Fruit fly (Drosophila melanogaster) whole organism, embryonic: Measurements from ENCODE around the gene zuc.

Experiments
- ATbp ChIP-seq: fragments of 200-800 bp; sonication (Bioruptor generic); optimal IDR thresholded peaks from 2 replicates; lab custom pipeline; 2017; ENCODE audit warnings: missing biosample characterization, mild to moderate bottlenecking, missing genetic modification characterization, missing genetic modification reagents
- Abd-B ChIP-seq: fragments of 200-800 bp; sonication (Bioruptor generic); optimal IDR thresholded peaks from 2 replicates; lab custom pipeline; 2018; ENCODE audit warnings: missing biosample characterization, mild to moderate bottlenecking, missing genetic modification characterization, moderate library complexity
- BtbVII ChIP-seq: fragments of 200-800 bp; sonication (Bioruptor generic); optimal IDR thresholded peaks from 3 replicates; lab custom pipeline; 2017; ENCODE audit warnings: missing biosample characterization, mild to moderate bottlenecking, missing genetic modification characterization
- CG10321 ChIP-seq: fragments of 200-800 bp; sonication (Bioruptor generic); IDR thresholded peaks from 2 replicates; pipeline ENCODE4 v1.3.6; 2022; ENCODE audit warnings: missing biosample characterization, missing genetic modification characterization
- CG15269 ChIP-seq: fragments of 200-800 bp; sonication (Bioruptor generic); optimal IDR thresholded peaks from 2 replicates; lab custom pipeline; 2018; ENCODE audit warnings: missing biosample characterization, mild to moderate bottlenecking, missing genetic modification characterization, moderate library complexity
- CG1602 ChIP-seq: fragments of 200-800 bp; sonication (Bioruptor generic); optimal IDR thresholded peaks from 3 replicates; lab custom pipeline; 2016; ENCODE audit warnings: missing biosample characterization, missing genetic modification characterization
- CG17361 ChIP-seq: fragments of 200-800 bp; sonication (Bioruptor generic); IDR thresholded peaks from 3 replicates; pipeline ENCODE4 v1.3.6; 2022; ENCODE audit warnings: missing biosample characterization, missing genetic modification characterization
- CG1792 ChIP-seq: fragments of 200-800 bp; sonication (Bioruptor generic); optimal IDR thresholded peaks from 2 replicates; lab custom pipeline; 2016; ENCODE audit warnings: missing biosample characterization, missing genetic modification characterization
- CG2129 ChIP-seq: fragments of 200-800 bp; sonication (Bioruptor generic); IDR thresholded peaks from 2 replicates; pipeline ENCODE4 v1.3.6; 2022; ENCODE audit warnings: missing biosample characterization, missing genetic modification characterization; ENCODE audit not compliant: partially characterized antibody
- CG2875 ChIP-seq: fragments of 200-800 bp; sonication (Bioruptor generic); optimal IDR thresholded peaks from 2 replicates; lab custom pipeline; 2017; ENCODE audit warnings: missing biosample characterization, mild to moderate bottlenecking, missing genetic modification characterization, missing genetic modification reagents
- CG2889 ChIP-seq: fragments of 200-800 bp; sonication (Bioruptor generic); IDR thresholded peaks from 3 replicates; pipeline ENCODE4 v1.3.6; 2022; ENCODE audit warnings: missing biosample characterization, missing genetic modification characterization
- CG31224 ChIP-seq: fragments of 200-800 bp; sonication (Bioruptor generic); IDR thresholded peaks from 2 replicates; pipeline ENCODE4 v1.3.6; 2022; ENCODE audit warnings: missing biosample characterization, missing genetic modification characterization
- CG33213 ChIP-seq: fragments of 200-800 bp; sonication (Bioruptor generic); optimal IDR thresholded peaks from 3 replicates; lab custom pipeline; 2016; ENCODE audit warnings: missing biosample characterization, missing genetic modification characterization
- CG3726 ChIP-seq: fragments of 200-800 bp; sonication (Bioruptor generic); IDR thresholded peaks from 3 replicates; pipeline ENCODE4, ENCODE4 v1.3.6; 2022; ENCODE audit warnings: missing biosample characterization, missing genetic modification characterization
- CG4424 ChIP-seq: fragments of 200-800 bp; sonication (Bioruptor generic); optimal IDR thresholded peaks from 3 replicates; lab custom pipeline; 2016; ENCODE audit warnings: missing biosample characterization, missing genetic modification characterization
- CG5180 ChIP-seq: fragments of 200-800 bp; sonication (Bioruptor generic); optimal IDR thresholded peaks from 3 replicates; lab custom pipeline; 2017; ENCODE audit warnings: missing biosample characterization, missing genetic modification characterization, mild to moderate bottlenecking, moderate library complexity, missing genetic modification reagents
- CG6175 ChIP-seq: fragments of 200-800 bp; sonication (Bioruptor generic); IDR thresholded peaks from 3 replicates; pipeline ENCODE4 v1.3.6; 2022; ENCODE audit warnings: missing biosample characterization, missing genetic modification characterization
- CG6272 ChIP-seq: fragments of 200-800 bp; sonication (Bioruptor generic); IDR thresholded peaks from 2 replicates; pipeline ENCODE4 v1.3.6; 2022; ENCODE audit warnings: missing biosample characterization, missing genetic modification characterization
- CG6689 ChIP-seq: fragments of 200-800 bp; sonication (Bioruptor generic); IDR thresholded peaks from 2 replicates; pipeline ENCODE4 v1.3.6; 2022; ENCODE audit warnings: missing biosample characterization, missing genetic modification characterization
- CG6813 ChIP-seq: fragments of 200-800 bp; sonication (Bioruptor generic); optimal IDR thresholded peaks from 2 replicates; lab custom pipeline; 2017; ENCODE audit warnings: missing biosample characterization, missing genetic modification characterization, mild to moderate bottlenecking, moderate library complexity, missing genetic modification reagents
- CG7745 ChIP-seq: fragments of 200-800 bp; sonication (Bioruptor generic); optimal IDR thresholded peaks from 2 replicates; lab custom pipeline; 2018; ENCODE audit warnings: missing biosample characterization, mild to moderate bottlenecking, missing genetic modification characterization, moderate library complexity
- CG9215 ChIP-seq: fragments of 200-800 bp; sonication (Bioruptor generic); IDR thresholded peaks from 2 replicates; pipeline ENCODE4 v1.3.6; 2022; ENCODE audit warnings: missing biosample characterization, missing genetic modification characterization
- CHES-1-like ChIP-seq: fragments of 200-800 bp; sonication (Bioruptor generic); optimal IDR thresholded peaks from 2 replicates; lab custom pipeline; 2016; ENCODE audit warnings: missing biosample characterization, missing genetic modification characterization
- Dbx ChIP-seq: fragments of 200-800 bp; sonication (Bioruptor generic); IDR thresholded peaks from 3 replicates; pipeline ENCODE4 v1.3.6; 2022; ENCODE audit warnings: missing biosample characterization, missing genetic modification characterization
- Dip3 ChIP-seq: fragments of 200-800 bp; sonication (Bioruptor generic); optimal IDR thresholded peaks from 3 replicates; lab custom pipeline; 2016; ENCODE audit warnings: missing biosample characterization, missing genetic modification characterization
- Ets65A ChIP-seq: fragments of 200-800 bp; sonication (Bioruptor generic); peaks from one replicate; lab custom pipeline; 2016; ENCODE audit warnings: missing biosample characterization, missing genetic modification characterization
- H15 ChIP-seq: fragments of 200-800 bp; sonication (Bioruptor generic); IDR thresholded peaks from 3 replicates; pipeline ENCODE4 v1.3.6; 2022; ENCODE audit warnings: missing biosample characterization, missing genetic modification characterization
- Med ChIP-seq: fragments of 200-800 bp; sonication (Bioruptor generic); peaks from one replicate; lab custom pipeline; 2016; ENCODE audit warnings: missing biosample characterization, missing genetic modification characterization, mild to moderate bottlenecking, inconsistent platforms, moderate library complexity
- NC2β ChIP-seq: fragments of 200-800 bp; sonication (Bioruptor generic); optimal IDR thresholded peaks from 2 replicates; lab custom pipeline; 2016; ENCODE audit warnings: missing biosample characterization, missing genetic modification characterization
- Neu2 ChIP-seq: fragments of 200-800 bp; sonication (Bioruptor generic); optimal IDR thresholded peaks from 3 replicates; lab custom pipeline; 2016; ENCODE audit warnings: missing biosample characterization, missing genetic modification characterization, borderline replicate concordance
- PHDP ChIP-seq: fragments of 200-800 bp; sonication (Bioruptor generic); optimal IDR thresholded peaks from 3 replicates; lab custom pipeline; 2018; ENCODE audit warnings: missing biosample characterization, mild to moderate bottlenecking, missing genetic modification characterization, moderate library complexity
- cg ChIP-seq: fragments of 200-800 bp; sonication (Bioruptor generic); optimal IDR thresholded peaks from 3 replicates; lab custom pipeline; 2019; ENCODE audit warnings: missing biosample characterization, mild to moderate bottlenecking, missing genetic modification characterization, moderate library complexity
- crol ChIP-seq: fragments of 200-800 bp; sonication (Bioruptor generic); IDR thresholded peaks from 2 replicates; pipeline ENCODE4 v1.3.6; 2022; ENCODE audit warnings: missing biosample characterization, missing genetic modification characterization
- eve ChIP-seq, 2 experiments: fragments of >200 bp; optimal IDR thresholded peaks; 2 replicates each; lab custom pipeline; 2017; ENCODE audit warnings: missing biosample characterization in 2 of 2, missing genetic modification characterization in 2 of 2
- gro ChIP-seq: fragments of 200-800 bp; sonication (Bioruptor generic); optimal IDR thresholded peaks from 2 replicates; lab custom pipeline; 2016; ENCODE audit warnings: missing biosample characterization, missing genetic modification characterization
- gsb-n ChIP-seq: fragments of 200-800 bp; sonication (Bioruptor generic); optimal IDR thresholded peaks from 3 replicates; lab custom pipeline; 2018; ENCODE audit warnings: missing biosample characterization, mild to moderate bottlenecking, missing genetic modification characterization
- ham ChIP-seq: fragments of 200-800 bp; sonication (Bioruptor generic); IDR thresholded peaks from 2 replicates; pipeline ENCODE4 v1.3.6; 2022; ENCODE audit warnings: missing biosample characterization, missing genetic modification characterization
- hb ChIP-seq: fragments of 200-800 bp; sonication (Bioruptor generic); IDR thresholded peaks from 3 replicates; pipeline ENCODE4 v1.3.6; 2022; ENCODE audit warnings: missing biosample characterization, missing genetic modification characterization; ENCODE audit not compliant: partially characterized antibody
- ind ChIP-seq: fragments of 200-800 bp; sonication (Bioruptor generic); optimal IDR thresholded peaks from 3 replicates; lab custom pipeline; 2016; ENCODE audit warnings: missing biosample characterization, missing genetic modification characterization
- ken ChIP-seq: fragments of 200-800 bp; sonication (Bioruptor generic); IDR thresholded peaks from 3 replicates; pipeline ENCODE4 v1.3.6; 2022; ENCODE audit warnings: missing biosample characterization, missing genetic modification characterization
- lilli ChIP-seq: fragments of 200-800 bp; sonication (Bioruptor generic); optimal IDR thresholded peaks from 3 replicates; lab custom pipeline; 2016; ENCODE audit warnings: missing biosample characterization, missing genetic modification characterization
- odd ChIP-seq: fragments of 200-800 bp; sonication (Bioruptor generic); optimal IDR thresholded peaks from 2 replicates; lab custom pipeline; 2017; ENCODE audit warnings: missing biosample characterization, mild to moderate bottlenecking, missing genetic modification characterization
- ro ChIP-seq: fragments of 200-800 bp; sonication (Bioruptor generic); IDR thresholded peaks from 2 replicates; pipeline ENCODE4 v1.3.6; 2022; ENCODE audit warnings: missing biosample characterization, missing genetic modification characterization
- sqz ChIP-seq: fragments of 200-800 bp; sonication (Bioruptor generic); optimal IDR thresholded peaks from 3 replicates; lab custom pipeline; 2018; ENCODE audit warnings: missing biosample characterization, mild to moderate bottlenecking, missing genetic modification characterization
- stc ChIP-seq: fragments of 200-800 bp; sonication (Bioruptor generic); IDR thresholded peaks from 2 replicates; pipeline ENCODE4 v1.3.6; 2022; ENCODE audit warnings: missing biosample characterization, missing genetic modification characterization
- twi ChIP-seq: fragments of 200-800 bp; optimal IDR thresholded peaks from 2 replicates; lab custom pipeline; 2019; ENCODE audit warnings: missing biosample characterization, mild to moderate bottlenecking, missing genetic modification characterization, moderate library complexity
- unpg ChIP-seq: fragments of 200-800 bp; sonication (Bioruptor generic); optimal IDR thresholded peaks from 3 replicates; lab custom pipeline; 2018; ENCODE audit warnings: missing biosample characterization, mild to moderate bottlenecking, missing genetic modification characterization, moderate library complexity
- wdn ChIP-seq: fragments of 200-800 bp; sonication (Bioruptor generic); IDR thresholded peaks from 2 replicates; pipeline ENCODE4 v1.3.6; 2022; ENCODE audit warnings: missing biosample characterization, missing genetic modification characterization
- zf30C ChIP-seq: fragments of 200-800 bp; sonication (Bioruptor generic); optimal IDR thresholded peaks from 3 replicates; lab custom pipeline; 2018; ENCODE audit warnings: missing biosample characterization, mild to moderate bottlenecking, missing genetic modification characterization

The zuc gene

DNA sequence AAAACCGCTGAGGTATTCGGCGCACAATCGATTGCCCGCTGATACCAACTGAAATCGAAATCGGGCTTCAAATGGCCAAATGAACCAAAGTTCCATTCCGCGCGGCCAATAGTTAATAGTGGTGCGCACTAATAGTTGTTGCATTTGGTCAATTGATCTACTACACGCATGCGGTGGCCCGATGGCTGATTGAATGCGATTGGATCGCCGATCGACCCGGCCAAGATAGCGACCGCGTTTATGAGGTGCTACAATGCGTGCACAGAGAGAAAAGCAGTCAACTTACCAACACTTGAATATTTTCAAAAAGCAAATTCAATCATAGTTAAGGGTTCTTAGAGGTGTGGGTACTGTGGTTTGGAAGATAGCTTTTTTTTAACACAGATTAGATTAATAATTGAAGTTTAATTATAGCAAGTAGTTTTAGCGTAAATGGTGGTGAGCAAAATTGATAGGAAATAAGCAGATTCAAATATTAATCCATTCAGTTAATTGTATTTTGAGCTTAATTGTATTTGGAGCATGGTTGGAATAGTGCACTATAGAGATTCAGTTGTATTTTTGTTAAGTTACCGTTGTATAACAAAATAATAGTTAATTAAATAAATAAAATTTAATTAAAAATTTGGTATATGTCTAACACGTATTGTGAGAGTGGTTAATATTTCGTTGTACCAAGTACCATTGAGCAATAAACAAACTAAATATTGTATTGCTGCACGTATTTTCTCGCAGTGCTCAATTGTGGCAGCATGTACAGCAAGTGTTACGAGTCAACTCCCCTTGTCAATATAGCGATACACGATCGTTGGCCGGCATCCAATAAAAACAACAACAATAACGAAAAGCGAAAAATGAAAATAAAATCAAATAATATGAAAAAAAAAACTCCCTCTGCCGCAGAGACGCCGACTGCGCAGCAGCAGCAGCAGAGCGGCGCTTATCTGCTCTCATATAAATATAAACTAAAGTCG, 37.1 kb upstream of the zuc start (continued):
- TF ChIP-seq zf30C (GFP tag; lab: Kevin White, UChicago): peak; percentile 41
- TF ChIP-seq CG6175 (GFP tag; lab: Robert Waterston, UW): peak; percentile 42; the same call in 1 of the 3 replicates
- TF ChIP-seq CG5180: peak; percentile 18
- TF ChIP-seq unpg (GFP tag; lab: Kevin White, UChicago): peak; percentile 47
- TF ChIP-seq NC2β (GFP tag; lab: Kevin White, UChicago): peak; percentile 34
- TF ChIP-seq hb (GFP tag; lab: Robert Waterston, UW): no peak
- TF ChIP-seq cg: no peak
- peak; percentile 51; the same call in 1 of the 3 replicates for TF ChIP-seq H15 (GFP tag; lab: Robert Waterston, UW)
- no peak for TF ChIP-seq gro (GFP tag; lab: Kevin White, UChicago)
- peak; percentile 28 for TF ChIP-seq CG6813 (GFP tag; lab: Kevin White, UChicago)
- TF ChIP-seq CG2889: 0 out of 3 replicates have a peak, but pooled peaks have one; percentile 31
- TF ChIP-seq Dbx (GFP tag; lab: Robert Waterston, UW): no peak
- TF ChIP-seq ken (GFP tag; lab: Robert Waterston, UW): peak; percentile 55; the same call in 2 of the 3 replicates
- TF ChIP-seq Abd-B (GFP tag; lab: Kevin White, UChicago): peak; percentile 29
- peak; percentile 38 for TF ChIP-seq ind (GFP tag; lab: Kevin White, UChicago)
- no peak for TF ChIP-seq Dip3 (GFP tag; lab: Kevin White, UChicago)
- TF ChIP-seq CHES-1-like: peak; percentile 31
- TF ChIP-seq CG9215: no peak
- TF ChIP-seq, all 482 proteins: peak for 260

DNA sequence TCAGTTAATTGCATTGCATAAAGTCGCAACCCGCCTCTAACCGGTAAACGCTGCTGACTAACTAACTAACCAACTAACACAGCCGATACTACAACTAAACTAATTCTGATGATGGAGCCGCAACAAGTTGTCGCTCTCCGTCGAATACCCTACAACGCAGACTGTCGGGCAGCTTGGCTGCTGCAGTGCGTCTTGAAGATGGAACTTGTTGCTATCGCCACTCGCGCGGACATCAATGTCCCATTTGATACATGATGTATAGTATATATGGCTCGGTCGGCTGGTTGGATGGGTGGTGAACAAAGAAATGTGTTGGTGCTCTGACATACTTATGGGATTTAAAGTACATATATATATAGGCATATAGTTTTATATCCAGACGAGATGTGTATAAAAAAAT, 35.8 kb upstream of the zuc start:
- TF ChIP-seq CG17361 (GFP tag; lab: Robert Waterston, UW) (no peak), lilli (no peak), gsb-n (tag; lab: Kevin White, UChicago) (no peak), CG7745 (tag; lab: Kevin White, UChicago) (no peak), eve (GFP tag; optimal IDR thresholded peaks at IDR 0.05; lab: Kevin White, UChicago) (no peak), sqz (GFP tag; lab: Kevin White, UChicago) (no peak), CG31224 (GFP tag; lab: Robert Waterston, UW) (0 out of 2 replicates have a peak, but pooled peaks have one; percentile 10), CG1792 (GFP tag; lab: Kevin White, UChicago) (no peak), stc (GFP tag; lab: Robert Waterston, UW) (no peak), CG1602 (GFP tag; lab: Kevin White, UChicago) (no peak), twi (tag; lab: Kevin White, UChicago) (no peak), PHDP (tag; lab: Kevin White, UChicago) (peak; percentile 4), CG4424 (GFP tag; lab: Kevin White, UChicago) (no peak), ham (no peak), odd (GFP tag; lab: Kevin White, UChicago) (no peak), Med (GFP tag; lab: Kevin White, UChicago) (peak; percentile 90), CG6272 (GFP tag; lab: Robert Waterston, UW) (no peak), CG15269 (tag; lab: Kevin White, UChicago) (peak; percentile 32), Dip3 (GFP tag; lab: Kevin White, UChicago) (no peak), ro (GFP tag; lab: Robert Waterston, UW) (no peak), CG2129 (GFP tag; lab: Robert Waterston, UW) (no peak), CG33213 (no peak), CG6689 (no peak), ATbp (peak; percentile 8), CG10321 (GFP tag; lab: Robert Waterston, UW) (no peak), Neu2 (GFP tag; lab: Kevin White, UChicago) (no peak), crol (no peak), CG2875 (GFP tag; lab: Kevin White, UChicago) (no peak), wdn (no peak), BtbVII (GFP tag; lab: Kevin White, UChicago) (no peak), Ets65A (peak; percentile 70), CG6813 (GFP tag; lab: Kevin White, UChicago) (no peak), CG3726 (GFP tag; lab: Robert Waterston, UW) (no peak)
